Worm (Caenorhabditis elegans): ENCODE data around the gene pud-4.

DNA sequence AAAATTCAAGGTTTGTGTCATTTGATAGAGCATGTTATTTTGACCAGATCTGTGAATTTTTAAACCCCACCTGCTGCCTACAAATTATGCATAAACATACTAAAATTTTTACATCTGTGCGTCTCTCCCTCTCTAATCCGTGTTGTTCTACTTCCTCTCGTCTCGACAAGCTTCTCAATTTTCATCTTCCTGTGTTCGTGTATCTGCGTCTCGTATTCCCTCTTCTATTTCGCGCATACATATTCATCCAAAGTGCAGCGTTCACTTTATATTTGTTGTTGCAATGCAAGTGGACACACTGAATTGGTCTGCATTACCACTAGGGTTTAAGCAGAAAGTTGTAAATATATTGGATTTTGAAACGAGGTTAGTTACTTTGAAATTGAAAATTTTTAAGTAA is 47.9 kb upstream of the pud-4 start, which contains the start of gene fbxa-137:
- TF ChIP-seq ref-1 (GFP tag; conservative IDR thresholded peaks at IDR 0.05) = no peak
- peak; percentile 67 for TF ChIP-seq cog-1 (tag; optimal IDR thresholded peaks at IDR 0.05)
- TF ChIP-seq T22C8.4 (GFP tag; IDR thresholded peaks at IDR 0.05) = no peak
- no peak for TF ChIP-seq ztf-23 (GFP tag; IDR thresholded peaks at IDR 0.05)

Data from whole organism, midembryonic.